Worm (Caenorhabditis elegans) whole organism, young adult: ENCODE data around the gene ugt-65.

Experiments
- C06A6.2 ChIP-seq: fragments of 200-800 bp; sonication (Bioruptor generic); conservative IDR thresholded peaks from 2 replicates; pipeline ENCODE4 v1.3.6; 2022; ENCODE audit warnings: missing genetic modification characterization, missing compliant biosample characterization
- D2030.7 ChIP-seq: fragments of 200-800 bp; sonication (Bioruptor generic); IDR thresholded peaks from 2 replicates; pipeline ENCODE4 v1.3.6; 2022; ENCODE audit warnings: missing genetic modification reagents, missing genetic modification characterization, missing compliant biosample characterization
- F10E7.11 ChIP-seq: sonication (generic microtip); optimal IDR thresholded peaks from 2 replicates; lab custom pipeline; 2017; ENCODE audit warnings: mild to moderate bottlenecking, missing genetic modification characterization, moderate library complexity, missing compliant biosample characterization
- F22D6.2 ChIP-seq: sonication (generic microtip); optimal IDR thresholded peaks from 2 replicates; lab custom pipeline; 2016; ENCODE audit warnings: mild to moderate bottlenecking, missing genetic modification characterization, missing compliant biosample characterization
- F23B12.7 ChIP-seq: sonication (generic microtip); optimal IDR thresholded peaks from 2 replicates; lab custom pipeline; 2017; ENCODE audit warnings: missing genetic modification characterization, mild to moderate bottlenecking, missing compliant biosample characterization, antibody characterized with exemption, moderate library complexity; ENCODE audit not compliant: insufficient read depth
- F37B4.10 ChIP-seq: fragments of 200-800 bp; sonication (Bioruptor generic); IDR thresholded peaks from 2 replicates; pipeline ENCODE4 v1.3.6; 2022; ENCODE audit warnings: missing genetic modification characterization, missing compliant biosample characterization
- F39B2.1 ChIP-seq: fragments of 200-800 bp; sonication (Bioruptor generic); IDR thresholded peaks from 2 replicates; pipeline ENCODE4 v1.3.6; 2022; ENCODE audit warnings: missing genetic modification reagents, missing genetic modification characterization, missing compliant biosample characterization
- F55B11.4 ChIP-seq: sonication (generic microtip); optimal IDR thresholded peaks from 2 replicates; lab custom pipeline; 2016; ENCODE audit warnings: missing compliant biosample characterization, missing genetic modification characterization, borderline replicate concordance; ENCODE audit not compliant: insufficient read depth
- F57A8.1 ChIP-seq: fragments of 200-800 bp; sonication (Bioruptor generic); optimal IDR thresholded peaks from 2 replicates; lab custom pipeline; 2018; ENCODE audit warnings: mild to moderate bottlenecking, missing genetic modification characterization, moderate library complexity, missing compliant biosample characterization
- F57C9.4 ChIP-seq: sonication (generic microtip); optimal IDR thresholded peaks from 2 replicates; lab custom pipeline; 2017; ENCODE audit warnings: mild to moderate bottlenecking, missing genetic modification characterization, missing compliant biosample characterization
- K11D2.4 ChIP-seq: fragments of 200-800 bp; sonication (Bioruptor generic); IDR thresholded peaks from 2 replicates; pipeline ENCODE4 v1.3.6; 2022; ENCODE audit warnings: missing genetic modification reagents, missing genetic modification characterization, missing compliant biosample characterization
- Y56A3A.18 ChIP-seq: fragments of 200-800 bp; sonication (Bioruptor generic); IDR thresholded peaks from 2 replicates; pipeline ENCODE4 v1.3.6; 2022; ENCODE audit warnings: missing genetic modification reagents, missing genetic modification characterization, missing compliant biosample characterization
- Y67H2A.10 ChIP-seq: fragments of 200-800 bp; sonication (Bioruptor generic); conservative IDR thresholded peaks from 2 replicates; pipeline ENCODE4 v1.3.6; 2022; ENCODE audit warnings: missing genetic modification reagents, missing genetic modification characterization, missing compliant biosample characterization
- Y95B8A.8 ChIP-seq: fragments of 200-800 bp; sonication (Bioruptor generic); IDR thresholded peaks from 2 replicates; pipeline ENCODE4 v1.3.6; 2022; ENCODE audit warnings: missing genetic modification reagents, missing genetic modification characterization, missing compliant biosample characterization
- aptf-3 ChIP-seq: fragments of 200-800 bp; sonication (Bioruptor generic); IDR thresholded peaks from 2 replicates; pipeline ENCODE4 v1.3.6; 2022; ENCODE audit warnings: missing genetic modification characterization, missing compliant biosample characterization
- ccch-3 ChIP-seq: fragments of 200-800 bp; sonication (Bioruptor generic); optimal IDR thresholded peaks from 2 replicates; lab custom pipeline; 2018; ENCODE audit warnings: mild to moderate bottlenecking, missing genetic modification characterization, missing compliant biosample characterization
- cebp-2 ChIP-seq: fragments of 200-800 bp; sonication (Bioruptor generic); IDR thresholded peaks from 2 replicates; pipeline ENCODE4 v1.3.6; 2022; ENCODE audit warnings: missing genetic modification characterization, missing compliant biosample characterization
- ceh-100 ChIP-seq: fragments of 200-800 bp; sonication (Bioruptor generic); IDR thresholded peaks from 2 replicates; pipeline ENCODE4 v1.3.6; 2022; ENCODE audit warnings: missing genetic modification reagents, missing genetic modification characterization, missing compliant biosample characterization
- ceh-27 ChIP-seq: fragments of 200-800 bp; sonication (Bioruptor generic); optimal IDR thresholded peaks from 2 replicates; lab custom pipeline; 2018; ENCODE audit warnings: mild to moderate bottlenecking, missing genetic modification characterization, moderate library complexity, missing compliant biosample characterization
- ceh-40 ChIP-seq: fragments of 200-800 bp; sonication (Bioruptor generic); IDR thresholded peaks from 2 replicates; pipeline ENCODE4 v1.3.6; 2022; ENCODE audit warnings: missing genetic modification characterization, missing compliant biosample characterization
- ceh-79 ChIP-seq: sonication (generic microtip); optimal IDR thresholded peaks from 2 replicates; lab custom pipeline; 2017; ENCODE audit warnings: mild to moderate bottlenecking, missing genetic modification characterization, missing compliant biosample characterization
- ceh-91 ChIP-seq: fragments of 200-800 bp; sonication (Bioruptor generic); IDR thresholded peaks from 2 replicates; pipeline ENCODE4 v1.3.6; 2022; ENCODE audit warnings: missing genetic modification reagents, missing genetic modification characterization, missing compliant biosample characterization
- dox-1 ChIP-seq: fragments of 200-800 bp; sonication (Bioruptor generic); IDR thresholded peaks from 2 replicates; pipeline ENCODE4 v1.3.6; 2022; ENCODE audit warnings: missing genetic modification reagents, missing genetic modification characterization, missing compliant biosample characterization
- dpff-1 ChIP-seq: sonication (generic microtip); optimal IDR thresholded peaks from 2 replicates; lab custom pipeline; 2017; ENCODE audit warnings: mild to moderate bottlenecking, missing genetic modification characterization, missing compliant biosample characterization
- ekl-4 ChIP-seq: fragments of 200-800 bp; sonication (Bioruptor generic); IDR thresholded peaks from 2 replicates; pipeline ENCODE4 v1.3.6; 2022; ENCODE audit warnings: missing genetic modification reagents, missing genetic modification characterization, missing compliant biosample characterization
- ets-4 ChIP-seq: fragments of 200-800 bp; sonication (Bioruptor generic); optimal IDR thresholded peaks from 2 replicates; lab custom pipeline; 2018; ENCODE audit warnings: mild to moderate bottlenecking, missing genetic modification characterization, missing compliant biosample characterization
- gei-17 ChIP-seq: fragments of 200-800 bp; sonication (Bioruptor generic); optimal IDR thresholded peaks from 2 replicates; lab custom pipeline; 2018; ENCODE audit warnings: mild to moderate bottlenecking, missing genetic modification characterization, missing compliant biosample characterization
- hsf-1 ChIP-seq: fragments of 200-800 bp; sonication (Bioruptor generic); IDR thresholded peaks from 2 replicates; pipeline ENCODE4 v1.3.6; 2022; ENCODE audit warnings: missing genetic modification reagents, missing genetic modification characterization, missing compliant biosample characterization
- let-526 ChIP-seq: fragments of 200-800 bp; sonication (Bioruptor generic); IDR thresholded peaks from 2 replicates; pipeline ENCODE4 v1.3.6; 2022; ENCODE audit warnings: missing genetic modification reagents, missing genetic modification characterization, missing compliant biosample characterization
- lin-26 ChIP-seq: fragments of 200-800 bp; sonication (Bioruptor generic); IDR thresholded peaks from 2 replicates; pipeline ENCODE4 v1.3.6; 2022; ENCODE audit warnings: missing genetic modification reagents, missing genetic modification characterization, missing compliant biosample characterization
- lin-35 ChIP-seq, 3 experiments: fragments of 150-350 bp in 2 of 3; sonication (generic microtip) in 1 of 3; optimal IDR thresholded peaks; 2 replicates each; lab custom pipeline; 2014 to 2018; ENCODE audit warnings: missing biosample characterization in 3 of 3, missing genetic modification characterization in 3 of 3, missing genetic modification reagents in 3 of 3
- lin-54 ChIP-seq: fragments of 200-800 bp; sonication (Bioruptor generic); optimal IDR thresholded peaks from 2 replicates; lab custom pipeline; 2018; ENCODE audit warnings: mild to moderate bottlenecking, missing genetic modification characterization, missing compliant biosample characterization
- madf-3 ChIP-seq: fragments of 200-800 bp; sonication (Bioruptor generic); IDR thresholded peaks from 2 replicates; pipeline ENCODE4 v1.3.6; 2022; ENCODE audit warnings: missing genetic modification reagents, missing genetic modification characterization, missing compliant biosample characterization
- madf-8 ChIP-seq: fragments of 200-800 bp; sonication (Bioruptor generic); conservative IDR thresholded peaks from 2 replicates; pipeline ENCODE4 v1.3.6; 2022; ENCODE audit warnings: missing genetic modification reagents, missing genetic modification characterization, missing compliant biosample characterization
- nfya-1 ChIP-seq: sonication (generic microtip); optimal IDR thresholded peaks from 2 replicates; lab custom pipeline; 2017; ENCODE audit warnings: antibody characterized with exemption, missing compliant biosample characterization, missing genetic modification characterization, borderline replicate concordance; ENCODE audit not compliant: insufficient read depth
- nfyb-1 ChIP-seq: fragments of 200-800 bp; sonication (Bioruptor generic); IDR thresholded peaks from 2 replicates; pipeline ENCODE4 v1.3.6; 2022; ENCODE audit warnings: missing genetic modification reagents, missing genetic modification characterization, missing compliant biosample characterization
- repo-1 ChIP-seq: sonication (generic microtip); optimal IDR thresholded peaks from 2 replicates; lab custom pipeline; 2017; ENCODE audit warnings: mild to moderate bottlenecking, missing genetic modification characterization, missing compliant biosample characterization
- sdz-38 ChIP-seq: sonication (generic microtip); optimal IDR thresholded peaks from 2 replicates; lab custom pipeline; 2016; ENCODE audit warnings: missing genotype, missing genetic modification characterization, missing compliant biosample characterization
- sea-2 ChIP-seq: fragments of 200-800 bp; sonication (Bioruptor generic); IDR thresholded peaks from 2 replicates; pipeline ENCODE4 v1.3.6; 2022; ENCODE audit warnings: missing genetic modification characterization, missing compliant biosample characterization
- snpc-3.4 ChIP-seq: sonication (generic microtip); optimal IDR thresholded peaks from 2 replicates; lab custom pipeline; 2017; ENCODE audit warnings: missing genetic modification characterization, mild to moderate bottlenecking, missing compliant biosample characterization, antibody characterized with exemption, moderate library complexity, missing genotype, missing genetic modification reagents
- somi-1 ChIP-seq: fragments of 200-800 bp; sonication (Bioruptor generic); optimal IDR thresholded peaks from 2 replicates; lab custom pipeline; 2018; ENCODE audit warnings: mild to moderate bottlenecking, missing genetic modification characterization, missing compliant biosample characterization
- tlf-1 ChIP-seq: fragments of 200-800 bp; sonication (Bioruptor generic); optimal IDR thresholded peaks from 2 replicates; lab custom pipeline; 2018; ENCODE audit warnings: mild to moderate bottlenecking, missing genetic modification characterization, missing compliant biosample characterization
- zim-3 ChIP-seq: sonication (generic microtip); optimal IDR thresholded peaks from 2 replicates; lab custom pipeline; 2017; ENCODE audit warnings: mild to moderate bottlenecking, missing genetic modification characterization, moderate library complexity, missing compliant biosample characterization
- ztf-28 ChIP-seq: fragments of 200-800 bp; sonication (Bioruptor generic); IDR thresholded peaks from 2 replicates; pipeline ENCODE4 v1.3.6; 2022; ENCODE audit warnings: missing genetic modification reagents, missing genetic modification characterization, missing compliant biosample characterization

Gene ugt-65

ce11 chrIV:12427687-12428284, 7.3 kb downstream of the ugt-65 start (continued):
- TF ChIP-seq ceh-40 (no peak), F37B4.10 (GFP tag; lab: Robert Waterston, UW) (no peak), C06A6.2 (GFP tag; lab: Robert Waterston, UW) (no peak), somi-1 (GFP tag; lab: Kevin White, UChicago) (no peak), cebp-2 (GFP tag; lab: Robert Waterston, UW) (0 out of 2 replicates have a peak, but pooled peaks have one; percentile 64), F57A8.1 (GFP tag; lab: Kevin White, UChicago) (no peak), tlf-1 (GFP tag; lab: Kevin White, UChicago) (no peak), F39B2.1 (GFP tag; lab: Robert Waterston, UW) (no peak), aptf-3 (GFP tag; lab: Robert Waterston, UW) (no peak), F57C9.4 (tag; lab: Kevin White, UChicago) (no peak), dpff-1 (tag; lab: Kevin White, UChicago) (no peak), ccch-3 (no peak)

ce11 chrIV:12428467-12428866, 8.0 kb downstream of the ugt-65 start, which contains the start of gene col-130:
TSS of gene col-130 (minus strand) at chrIV:12428516.
- TF ChIP-seq madf-8 (no peak), nfyb-1 (GFP tag; lab: Robert Waterston, UW) (no peak), K11D2.4 (GFP tag; lab: Robert Waterston, UW) (no peak), lin-54 (no peak), Y95B8A.8 (GFP tag; lab: Robert Waterston, UW) (no peak), sea-2 (GFP tag; lab: Robert Waterston, UW) (no peak), ztf-28 (GFP tag; lab: Robert Waterston, UW) (no peak), ceh-79 (tag; lab: Kevin White, UChicago) (no peak), ekl-4 (no peak)

ce11 chrIV:12429504-12429903, 9.0 kb downstream of the ugt-65 start:
- TF ChIP-seq ceh-91 (GFP tag; lab: Robert Waterston, UW): no peak
- no peak for TF ChIP-seq snpc-3.4
- TF ChIP-seq ceh-40: no peak
- no peak for TF ChIP-seq F23B12.7 (tag; lab: Kevin White, UChicago)
- TF ChIP-seq let-526: no peak
- no peak for TF ChIP-seq ceh-27 (GFP tag; lab: Kevin White, UChicago)
- no peak for TF ChIP-seq F22D6.2
- no peak for TF ChIP-seq ets-4 (GFP tag; lab: Kevin White, UChicago)
- no peak for TF ChIP-seq ceh-100
- TF ChIP-seq F10E7.11 (tag; lab: Kevin White, UChicago): no peak
- no peak for TF ChIP-seq repo-1 (tag; lab: Kevin White, UChicago)
- TF ChIP-seq madf-3 (GFP tag; lab: Robert Waterston, UW): no peak
- TF ChIP-seq ekl-4: no peak
- TF ChIP-seq F55B11.4 (tag; lab: Kevin White, UChicago): no peak

- TF ChIP-seq Y95B8A.8 (GFP tag; lab: Robert Waterston, UW): no peak
- TF ChIP-seq lin-26: no peak
- no peak for TF ChIP-seq tlf-1 (GFP tag; lab: Kevin White, UChicago)
- TF ChIP-seq cebp-2 (GFP tag; lab: Robert Waterston, UW): no peak
- no peak for TF ChIP-seq zim-3 (tag; lab: Kevin White, UChicago)
- no peak for TF ChIP-seq hsf-1 (GFP tag; lab: Robert Waterston, UW)
- TF ChIP-seq Y56A3A.18 (GFP tag; lab: Robert Waterston, UW): no peak
- no peak for TF ChIP-seq dox-1
- TF ChIP-seq F55B11.4 (tag; lab: Kevin White, UChicago): no peak
- no peak for TF ChIP-seq nfya-1
- no peak for TF ChIP-seq sdz-38 (tag; lab: Kevin White, UChicago)
- no peak for TF ChIP-seq ccch-3
- TF ChIP-seq F57A8.1 (GFP tag; lab: Kevin White, UChicago): no peak
- TF ChIP-seq D2030.7 (GFP tag; lab: Robert Waterston, UW): no peak
- TF ChIP-seq dpff-1 (tag; lab: Kevin White, UChicago): no peak
- no peak for TF ChIP-seq lin-35 (GFP tag; optimal IDR thresholded peaks at IDR 0.05; lab: Kevin White, UChicago)
- TF ChIP-seq gei-17 (GFP tag; lab: Kevin White, UChicago): no peak
- TF ChIP-seq Y67H2A.10 (GFP tag; lab: Robert Waterston, UW): no peak
Observed at ce11 chrIV:12431755-12432154, 11.3 kb downstream of the ugt-65 start.
